Worm (Caenorhabditis elegans) whole organism, late embryonic: ENCODE data around the gene dyf-6.

ENCODE experiments used
- C38D4.7 ChIP-seq: fragments of 200-800 bp; sonication (Bioruptor generic); optimal IDR thresholded peaks from 2 replicates; lab custom pipeline; 2018; ENCODE audit warnings: mild to moderate bottlenecking, missing genetic modification characterization, moderate library complexity, missing compliant biosample characterization
- K02D7.2 ChIP-seq: sonication (generic microtip); optimal IDR thresholded peaks from 2 replicates; lab custom pipeline; 2017; ENCODE audit warnings: mild to moderate bottlenecking, missing genetic modification characterization, missing compliant biosample characterization
- T23F11.4 ChIP-seq: fragments of 200-800 bp; sonication (Bioruptor generic); optimal IDR thresholded peaks from 2 replicates; lab custom pipeline; 2018; ENCODE audit warnings: mild to moderate bottlenecking, missing genetic modification characterization, missing compliant biosample characterization
- ceh-24 ChIP-seq: sonication (generic microtip); optimal IDR thresholded peaks from 2 replicates; lab custom pipeline; 2016; ENCODE audit warnings: mild to moderate bottlenecking, missing genetic modification characterization, missing compliant biosample characterization
- ceh-31 ChIP-seq: sonication (generic microtip); optimal IDR thresholded peaks from 2 replicates; lab custom pipeline; 2016; ENCODE audit warnings: missing genetic modification characterization, missing compliant biosample characterization
- ceh-45 ChIP-seq: fragments of 200-800 bp; sonication (Bioruptor generic); IDR thresholded peaks from 2 replicates; pipeline ENCODE4 v1.3.6; 2022; ENCODE audit warnings: missing genetic modification reagents, missing genetic modification characterization, missing compliant biosample characterization
- ceh-48 ChIP-seq: sonication (generic microtip); optimal IDR thresholded peaks from 2 replicates; lab custom pipeline; 2016; ENCODE audit warnings: missing genetic modification characterization, inconsistent platforms, missing compliant biosample characterization
- dmd-4 ChIP-seq: sonication (generic microtip); optimal IDR thresholded peaks from 2 replicates; lab custom pipeline; 2016; ENCODE audit warnings: borderline replicate concordance, missing genetic modification characterization, missing compliant biosample characterization
- elt-2 ChIP-seq: sonication (generic microtip); optimal IDR thresholded peaks from 2 replicates; lab custom pipeline; 2016; ENCODE audit warnings: missing genetic modification reagents, missing genetic modification characterization, missing compliant biosample characterization
- fkh-10 ChIP-seq: fragments of 150-350 bp; optimal IDR thresholded peaks from 2 replicates; lab custom pipeline; 2014; ENCODE audit warnings: missing biosample characterization, missing genetic modification reagents, missing genetic modification characterization
- fkh-6 ChIP-seq: sonication (generic microtip); optimal IDR thresholded peaks from 2 replicates; lab custom pipeline; 2016; ENCODE audit warnings: missing genetic modification characterization, missing compliant biosample characterization
- hlh-8 ChIP-seq: sonication (generic microtip); optimal IDR thresholded peaks from 2 replicates; lab custom pipeline; 2016; ENCODE audit warnings: missing genotype, missing genetic modification characterization, missing compliant biosample characterization
- lim-6 ChIP-seq: sonication (generic microtip); optimal IDR thresholded peaks from 2 replicates; lab custom pipeline; 2016; ENCODE audit warnings: missing genetic modification characterization, missing compliant biosample characterization
- mec-3 ChIP-seq: sonication (generic microtip); optimal IDR thresholded peaks from 2 replicates; lab custom pipeline; 2016; ENCODE audit warnings: borderline replicate concordance, missing genetic modification characterization, missing compliant biosample characterization
- nhr-11 ChIP-seq: fragments of 150-350 bp; optimal IDR thresholded peaks from 2 replicates; lab custom pipeline; 2014; ENCODE audit warnings: missing biosample characterization, missing genetic modification characterization
- nhr-232 ChIP-seq: sonication (generic microtip); optimal IDR thresholded peaks from 2 replicates; lab custom pipeline; 2016; ENCODE audit warnings: missing genetic modification characterization, missing compliant biosample characterization
- odd-2 ChIP-seq: sonication (generic microtip); optimal IDR thresholded peaks from 2 replicates; lab custom pipeline; 2017; ENCODE audit warnings: antibody characterized with exemption, mild to moderate bottlenecking, missing genetic modification characterization, missing compliant biosample characterization
- pag-3 ChIP-seq: sonication (generic microtip); optimal IDR thresholded peaks from 2 replicates; lab custom pipeline; 2016; ENCODE audit warnings: missing compliant biosample characterization, missing genetic modification characterization, borderline replicate concordance
- pat-9 ChIP-seq: fragments of 200-800 bp; sonication (Bioruptor generic); optimal IDR thresholded peaks from 2 replicates; lab custom pipeline; 2018; ENCODE audit warnings: mild to moderate bottlenecking, missing genetic modification characterization, moderate library complexity, missing compliant biosample characterization
- pha-2 ChIP-seq: sonication (generic microtip); optimal IDR thresholded peaks from 2 replicates; lab custom pipeline; 2017; ENCODE audit warnings: mild to moderate bottlenecking, missing genetic modification characterization, missing compliant biosample characterization
- pqm-1 ChIP-seq: sonication (generic microtip); optimal IDR thresholded peaks from 2 replicates; lab custom pipeline; 2016; ENCODE audit warnings: missing genetic modification characterization, missing compliant biosample characterization
- rnt-1 ChIP-seq: sonication (generic microtip); optimal IDR thresholded peaks from 2 replicates; lab custom pipeline; 2016; ENCODE audit warnings: missing genetic modification characterization, missing compliant biosample characterization
- sox-2 ChIP-seq: fragments of 200-800 bp; sonication (Bioruptor generic); IDR thresholded peaks from 2 replicates; pipeline ENCODE4 v1.3.6; 2022; ENCODE audit warnings: missing genetic modification reagents, missing genetic modification characterization, missing compliant biosample characterization
- sox-4 ChIP-seq: sonication (generic microtip); optimal IDR thresholded peaks from 2 replicates; lab custom pipeline; 2017; ENCODE audit warnings: mild to moderate bottlenecking, missing genetic modification characterization, inconsistent platforms, missing compliant biosample characterization
- syd-9 ChIP-seq: sonication (generic microtip); optimal IDR thresholded peaks from 2 replicates; lab custom pipeline; 2016; ENCODE audit warnings: mild to moderate bottlenecking, missing genetic modification characterization, moderate library complexity, missing compliant biosample characterization
- tbx-7 ChIP-seq: sonication (generic microtip); optimal IDR thresholded peaks from 2 replicates; lab custom pipeline; 2016; ENCODE audit warnings: missing genotype, missing genetic modification characterization, missing compliant biosample characterization
- unc-3 ChIP-seq, 2 experiments: fragments of 200-800 bp in 1 of 2; sonication (Bioruptor generic) in 1 of 2; sonication (generic microtip) in 1 of 2; conservative IDR thresholded peaks in 1 of 2; optimal IDR thresholded peaks in 1 of 2; 2 replicates each; pipeline versions ENCODE4 v1.3.6 to Lab custom; 2016 to 2022; ENCODE audit warnings: missing compliant biosample characterization in 2 of 2, missing genetic modification characterization in 2 of 2, missing genetic modification reagents in 1 of 2
- unc-42 ChIP-seq: sonication (generic microtip); optimal IDR thresholded peaks from 2 replicates; lab custom pipeline; 2016; ENCODE audit warnings: missing genotype, missing genetic modification characterization, missing compliant biosample characterization
- unc-55 ChIP-seq: sonication (generic microtip); optimal IDR thresholded peaks from 2 replicates; lab custom pipeline; 2017; ENCODE audit warnings: missing biosample characterization, missing genetic modification reagents, missing genetic modification characterization
- unc-86 ChIP-seq: sonication (generic microtip); optimal IDR thresholded peaks from 2 replicates; lab custom pipeline; 2016; ENCODE audit warnings: missing genetic modification characterization, missing compliant biosample characterization
- zip-5 ChIP-seq: sonication (generic microtip); optimal IDR thresholded peaks from 2 replicates; lab custom pipeline; 2016; ENCODE audit warnings: missing genetic modification characterization, missing compliant biosample characterization

Gene dyf-6

ce11 chrX:10435492-10435939 lies 49.2 kb upstream of the dyf-6 start (continued):
- TF ChIP-seq pat-9 (tag; lab: Kevin White, UChicago) (no peak), mec-3 (tag; lab: Kevin White, UChicago) (no peak), rnt-1 (peak; percentile 88), fkh-6 (tag; lab: Kevin White, UChicago) (peak; percentile 51), pag-3 (tag; lab: Kevin White, UChicago) (peak; percentile 57), syd-9 (tag; lab: Kevin White, UChicago) (peak; percentile 92), T23F11.4 (peak; percentile 7)

- TF ChIP-seq unc-42 (tag; lab: Kevin White, UChicago) (no peak), ceh-31 (tag; lab: Kevin White, UChicago) (peak; percentile 5)
These were observed 47.6 kb upstream of the dyf-6 start for ce11 chrX:10433863-10434262.

ce11 chrX:10432786-10433185 lies 46.5 kb upstream of the dyf-6 start:
- no peak for TF ChIP-seq T23F11.4
- no peak for TF ChIP-seq ceh-45 (GFP tag; lab: Robert Waterston, UW)
- no peak for TF ChIP-seq nhr-11 (tag; lab: Kevin White, UChicago)
- TF ChIP-seq hlh-8 (tag; lab: Kevin White, UChicago) = no peak
- TF ChIP-seq pag-3 (tag; lab: Kevin White, UChicago) = no peak
- no peak for TF ChIP-seq unc-55 (GFP tag; lab: Kevin White, UChicago)
- no peak for TF ChIP-seq K02D7.2 (tag; lab: Kevin White, UChicago)
- no peak for TF ChIP-seq lim-6 (tag; lab: Kevin White, UChicago)

- TF ChIP-seq syd-9 (tag; lab: Kevin White, UChicago) (no peak), elt-2 (tag; lab: Kevin White, UChicago) (peak; percentile 75)
These were observed 44.6 kb upstream of the dyf-6 start for ce11 chrX:10430866-10431265.

- TF ChIP-seq ceh-48 (tag; lab: Kevin White, UChicago) (no peak), unc-86 (tag; lab: Kevin White, UChicago) (no peak), unc-3 (GFP tag; conservative IDR thresholded peaks at IDR 0.05; lab: Robert Waterston, UW) (no peak), unc-3 (tag; optimal IDR thresholded peaks at IDR 0.05; lab: Kevin White, UChicago) (no peak), unc-55 (GFP tag; lab: Kevin White, UChicago) (no peak), rnt-1 (no peak), sox-2 (GFP tag; lab: Robert Waterston, UW) (no peak), tbx-7 (tag; lab: Kevin White, UChicago) (no peak), C38D4.7 (GFP tag; lab: Kevin White, UChicago) (no peak), pqm-1 (tag; lab: Kevin White, UChicago) (no peak)
These were observed 42.9 kb upstream of the dyf-6 start for ce11 chrX:10429203-10429602.

- TF ChIP-seq sox-4 (tag; lab: Kevin White, UChicago) (no peak), odd-2 (tag; lab: Kevin White, UChicago) (no peak), pha-2 (tag; lab: Kevin White, UChicago) (no peak), ceh-24 (tag; lab: Kevin White, UChicago) (no peak), zip-5 (tag; lab: Kevin White, UChicago) (no peak), K02D7.2 (tag; lab: Kevin White, UChicago) (no peak), fkh-10 (GFP tag; lab: Kevin White, UChicago) (no peak), rnt-1 (no peak), dmd-4 (no peak), nhr-232 (tag; lab: Kevin White, UChicago) (no peak)
These were observed 42.2 kb upstream of the dyf-6 start, which contains the start of gene mig-15 for ce11 chrX:10428557-10428956. Gene mig-15 (minus strand): TSS chrX:10428657.
